Fruit fly (Drosophila melanogaster) whole organism: ENCODE data around the gene lili.
A peak's percentile ranks its signal among the peaks of the same experiment; 100 is the strongest.

Source experiments
- Dll ChIP-seq: fragments of >200 bp; optimal IDR thresholded peaks from 2 replicates; lab custom pipeline; 2017
- pan ChIP-seq: fragments of >200 bp; optimal IDR thresholded peaks from 2 replicates; lab custom pipeline; 2017
- psq ChIP-seq: fragments of >200 bp; optimal IDR thresholded peaks from 2 replicates; lab custom pipeline; 2017
- usp ChIP-seq: fragments of >200 bp; optimal IDR thresholded peaks from 2 replicates; lab custom pipeline; 2017; ENCODE audit warnings: missing biosample characterization, missing genetic modification characterization, mixed read lengths

DNA sequence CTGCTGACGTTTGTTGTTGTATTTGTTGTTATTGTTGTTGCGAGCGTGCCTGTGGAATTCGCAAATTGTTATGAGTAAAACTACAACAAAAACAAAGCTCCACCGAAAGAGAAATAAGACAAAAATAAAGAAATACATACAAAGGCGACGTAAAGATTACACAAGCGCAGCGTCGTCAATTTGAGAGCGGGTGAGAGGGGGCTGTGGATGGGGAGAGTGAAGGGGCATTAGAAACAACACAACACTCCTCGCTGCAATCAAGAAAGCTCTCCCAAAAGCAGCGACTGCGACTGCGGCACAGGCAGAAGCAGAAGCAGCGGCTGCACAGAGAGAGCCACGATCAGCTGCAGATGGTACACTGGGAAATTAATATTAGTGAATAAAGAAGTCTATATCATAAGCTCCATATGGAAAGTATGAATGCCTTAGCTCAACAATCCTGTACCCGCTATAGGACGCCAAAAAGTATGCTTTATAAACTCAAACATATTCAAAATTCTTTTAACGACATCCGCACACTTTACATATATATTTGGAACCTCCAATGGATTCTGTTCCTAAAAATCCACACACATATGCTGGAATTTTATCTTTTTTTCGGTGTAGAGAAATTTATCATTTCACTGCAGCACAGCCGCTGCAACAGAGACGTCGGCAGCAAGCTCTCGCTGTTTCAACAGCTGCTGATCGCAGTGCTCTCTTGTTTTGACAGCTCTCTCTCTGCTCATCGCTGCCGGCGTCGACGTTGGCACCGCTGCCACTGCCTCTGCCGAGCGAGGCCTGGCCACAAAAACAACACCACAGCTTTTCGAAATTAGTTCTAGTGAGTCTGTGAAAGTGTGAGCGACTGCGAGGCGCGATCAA lies 45.0 kb downstream of the lili start, which contains the start of gene CG13631:
- no peak for TF ChIP-seq pan
- peak; percentile 35 for TF ChIP-seq Dll (lab: Kevin White, UChicago)
- no peak for TF ChIP-seq psq (lab: Kevin White, UChicago)
- TF ChIP-seq usp (GFP tag; lab: Kevin White, UChicago) = no peak
